Fruit fly (Drosophila melanogaster) whole organism, prepupa: ENCODE results near the gene TwdlC.
A peak's percentile ranks its signal among the peaks of the same experiment; 100 is the strongest.

Source experiments
- Blimp-1 ChIP-seq: fragments of 200-800 bp; sonication (Bioruptor generic); optimal IDR thresholded peaks from 3 replicates; lab custom pipeline; 2017; ENCODE audit warnings: missing biosample characterization, missing genetic modification characterization, mild to moderate bottlenecking, moderate library complexity, missing genetic modification reagents
- CG11902 ChIP-seq: fragments of 200-800 bp; sonication (Bioruptor generic); optimal IDR thresholded peaks from 3 replicates; lab custom pipeline; 2016; ENCODE audit warnings: missing biosample characterization, missing genetic modification characterization
- CG1621 ChIP-seq: fragments of 200-800 bp; sonication (Bioruptor generic); optimal IDR thresholded peaks from 3 replicates; lab custom pipeline; 2018; ENCODE audit warnings: missing biosample characterization, mild to moderate bottlenecking, missing genetic modification characterization
- CG4318 ChIP-seq: fragments of 200-800 bp; sonication (Bioruptor generic); optimal IDR thresholded peaks from 3 replicates; lab custom pipeline; 2017; ENCODE audit warnings: missing biosample characterization, mild to moderate bottlenecking, missing genetic modification characterization
- CG6276 ChIP-seq: fragments of 200-800 bp; sonication (Bioruptor generic); optimal IDR thresholded peaks from 2 replicates; lab custom pipeline; 2017; ENCODE audit warnings: missing biosample characterization, mild to moderate bottlenecking, missing genetic modification characterization
- CG7368 ChIP-seq: fragments of 200-800 bp; sonication (Bioruptor generic); optimal IDR thresholded peaks from 3 replicates; lab custom pipeline; 2016; ENCODE audit warnings: missing biosample characterization, missing genetic modification characterization
- CG8632 ChIP-seq: fragments of 200-800 bp; sonication (Bioruptor generic); optimal IDR thresholded peaks from 3 replicates; lab custom pipeline; 2016; ENCODE audit warnings: missing biosample characterization, missing genetic modification characterization
- Ets21C ChIP-seq: fragments of 200-800 bp; sonication (Bioruptor generic); optimal IDR thresholded peaks from 3 replicates; lab custom pipeline; 2016; ENCODE audit warnings: missing biosample characterization, missing genetic modification characterization
- Hr4 ChIP-seq: fragments of 200-800 bp; sonication (Bioruptor generic); optimal IDR thresholded peaks from 3 replicates; lab custom pipeline; 2016; ENCODE audit warnings: missing biosample characterization, missing genetic modification characterization
- Sox102F ChIP-seq: fragments of 200-800 bp; sonication (Bioruptor generic); optimal IDR thresholded peaks from 2 replicates; lab custom pipeline; 2016; ENCODE audit warnings: missing biosample characterization, mild to moderate bottlenecking, missing genetic modification characterization
- Sox15 ChIP-seq: fragments of 200-800 bp; sonication (Bioruptor generic); optimal IDR thresholded peaks from 3 replicates; lab custom pipeline; 2016; ENCODE audit warnings: missing biosample characterization, missing genetic modification characterization
- svp ChIP-seq: fragments of 200-800 bp; sonication (Bioruptor generic); peaks from one replicate; lab custom pipeline; 2016; ENCODE audit warnings: missing biosample characterization, missing genetic modification characterization
- topi ChIP-seq: fragments of 200-800 bp; sonication (Bioruptor generic); optimal IDR thresholded peaks from 3 replicates; lab custom pipeline; 2016; ENCODE audit warnings: missing biosample characterization, missing genetic modification characterization

DNA sequence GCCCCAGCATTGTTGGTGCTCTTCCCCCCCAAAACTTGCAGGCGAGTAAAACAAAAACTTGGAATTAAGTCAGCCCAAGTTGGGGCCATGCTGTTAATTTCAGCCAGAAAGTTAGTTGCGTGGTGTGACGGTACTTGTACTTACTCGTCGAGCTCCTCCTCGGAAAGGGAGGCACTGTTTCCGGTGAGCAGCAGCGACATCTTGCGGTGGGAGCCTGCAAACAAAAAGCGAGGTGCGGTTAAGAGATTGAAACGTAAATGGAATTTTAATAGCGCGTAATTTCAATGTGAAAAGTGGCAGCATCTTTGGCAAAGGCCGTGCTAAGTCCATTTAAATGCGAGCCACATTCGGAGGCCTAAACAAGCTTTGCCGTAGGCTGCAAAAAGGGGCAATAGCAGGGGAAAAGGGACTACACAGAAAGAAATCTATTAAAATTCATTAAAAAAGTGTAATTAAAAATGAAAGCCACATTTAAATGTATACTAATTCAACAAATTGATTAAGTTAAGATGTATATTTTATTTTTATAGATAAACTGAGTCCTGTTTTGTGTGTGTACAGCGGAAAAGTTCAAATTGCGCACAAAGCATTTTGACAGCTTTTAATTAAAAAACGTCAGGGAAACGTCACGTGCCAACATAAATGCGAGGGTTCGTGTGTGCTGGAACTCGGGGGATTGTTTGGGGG, 38.1 kb upstream of the TwdlC start:
- no peak for TF ChIP-seq CG1621
- TF ChIP-seq CG8632 (GFP tag; lab: Kevin White, UChicago), result no peak
- TF ChIP-seq CG6276, result no peak
- TF ChIP-seq Hr4 (GFP tag; lab: Kevin White, UChicago), result no peak
- no peak for TF ChIP-seq topi
- no peak for TF ChIP-seq CG11902
- TF ChIP-seq Sox15 (GFP tag; lab: Kevin White, UChicago), result no peak
- no peak for TF ChIP-seq Sox102F
- TF ChIP-seq Ets21C (GFP tag; lab: Kevin White, UChicago), result no peak
- TF ChIP-seq CG4318, result no peak
- peak; percentile 10 for TF ChIP-seq svp (GFP tag; lab: Kevin White, UChicago)
- no peak for TF ChIP-seq CG7368
- TF ChIP-seq Blimp-1, result no peak
